Fruit fly (Drosophila melanogaster) whole organism, adult: Measurements from ENCODE around the gene mnb.

Experiments used
- CG11617 ChIP-seq: fragments of 200-800 bp; sonication (Bioruptor generic); optimal IDR thresholded peaks from 2 replicates; lab custom pipeline; 2017; ENCODE audit warnings: mild to moderate bottlenecking, missing biosample characterization, missing genetic modification reagents, missing genetic modification characterization
- CG12768 ChIP-seq: fragments of 200-800 bp; sonication (Bioruptor generic); optimal IDR thresholded peaks from 2 replicates; lab custom pipeline; 2017; ENCODE audit warnings: missing biosample characterization, missing genetic modification characterization, mild to moderate bottlenecking, moderate library complexity, missing genetic modification reagents
- CG14711 ChIP-seq: fragments of 200-800 bp; sonication (Bioruptor generic); optimal IDR thresholded peaks from 2 replicates; lab custom pipeline; 2018; ENCODE audit warnings: missing biosample characterization, mild to moderate bottlenecking, missing genetic modification characterization, moderate library complexity
- CG1620 ChIP-seq: fragments of 200-800 bp; sonication (Bioruptor generic); optimal IDR thresholded peaks from 2 replicates; lab custom pipeline; 2016; ENCODE audit warnings: missing biosample characterization, missing genetic modification characterization
- CG33017 ChIP-seq: fragments of 200-800 bp; sonication (Bioruptor generic); optimal IDR thresholded peaks from 2 replicates; lab custom pipeline; 2018; ENCODE audit warnings: missing biosample characterization, mild to moderate bottlenecking, missing genetic modification characterization, moderate library complexity
- CG5204 ChIP-seq: fragments of 200-800 bp; sonication (Bioruptor generic); optimal IDR thresholded peaks from 2 replicates; lab custom pipeline; 2016; ENCODE audit warnings: missing biosample characterization, missing genetic modification characterization
- CG7045 ChIP-seq: fragments of 200-800 bp; sonication (Bioruptor generic); optimal IDR thresholded peaks from 2 replicates; lab custom pipeline; 2017; ENCODE audit warnings: missing biosample characterization, mild to moderate bottlenecking, missing genetic modification characterization
- CG7101 ChIP-seq: fragments of 200-800 bp; sonication (Bioruptor generic); optimal IDR thresholded peaks from 2 replicates; lab custom pipeline; 2018; ENCODE audit warnings: missing biosample characterization, mild to moderate bottlenecking, missing genetic modification characterization, moderate library complexity
- Clk ChIP-seq: fragments of 200-800 bp; sonication (Bioruptor generic); optimal IDR thresholded peaks from 2 replicates; lab custom pipeline; 2017; ENCODE audit warnings: missing biosample characterization, missing genetic modification characterization
- Crg-1 ChIP-seq: fragments of 200-800 bp; sonication (Bioruptor generic); optimal IDR thresholded peaks from 2 replicates; lab custom pipeline; 2016; ENCODE audit warnings: missing biosample characterization, missing genetic modification characterization
- Hr96 ChIP-seq: fragments of 200-800 bp; sonication (Bioruptor generic); optimal IDR thresholded peaks from 2 replicates; lab custom pipeline; 2016; ENCODE audit warnings: missing biosample characterization, missing genetic modification characterization
- Mnt ChIP-seq: fragments of 200-800 bp; sonication (Bioruptor generic); optimal IDR thresholded peaks from 2 replicates; lab custom pipeline; 2016; ENCODE audit warnings: missing biosample characterization, mild to moderate bottlenecking, missing genetic modification characterization
- bab1 ChIP-seq: fragments of 200-800 bp; sonication (Bioruptor generic); optimal IDR thresholded peaks from 3 replicates; lab custom pipeline; 2019; ENCODE audit warnings: missing biosample characterization, mild to moderate bottlenecking, missing genetic modification characterization, moderate library complexity
- cic ChIP-seq: fragments of 200-800 bp; sonication (Bioruptor generic); optimal IDR thresholded peaks from 2 replicates; lab custom pipeline; 2017; ENCODE audit warnings: missing biosample characterization, mild to moderate bottlenecking, missing genetic modification characterization, moderate library complexity
- cnc ChIP-seq, 2 experiments: fragments of >200 bp; optimal IDR thresholded peaks; 2 replicates each; lab custom pipeline; 2017
- kay ChIP-seq: fragments of 200-800 bp; sonication (Bioruptor generic); peaks from one replicate; lab custom pipeline; 2016; ENCODE audit warnings: missing biosample characterization, missing genetic modification characterization, borderline replicate concordance
- ovo ChIP-seq: fragments of 200-800 bp; sonication (Bioruptor generic); optimal IDR thresholded peaks from 2 replicates; lab custom pipeline; 2016; ENCODE audit warnings: missing biosample characterization, missing genetic modification characterization
- pad ChIP-seq: fragments of 200-800 bp; sonication (Bioruptor generic); optimal IDR thresholded peaks from 3 replicates; lab custom pipeline; 2017; ENCODE audit warnings: missing biosample characterization, missing genetic modification characterization, mild to moderate bottlenecking, moderate library complexity, missing genetic modification reagents
- tj ChIP-seq: fragments of 200-800 bp; sonication (Bioruptor generic); optimal IDR thresholded peaks from 3 replicates; lab custom pipeline; 2017; ENCODE audit warnings: missing biosample characterization, mild to moderate bottlenecking, missing genetic modification characterization, moderate library complexity
- toe ChIP-seq: fragments of 200-800 bp; sonication (Bioruptor generic); optimal IDR thresholded peaks from 2 replicates; lab custom pipeline; 2016; ENCODE audit warnings: missing biosample characterization, missing genetic modification characterization

Gene mnb

DNA sequence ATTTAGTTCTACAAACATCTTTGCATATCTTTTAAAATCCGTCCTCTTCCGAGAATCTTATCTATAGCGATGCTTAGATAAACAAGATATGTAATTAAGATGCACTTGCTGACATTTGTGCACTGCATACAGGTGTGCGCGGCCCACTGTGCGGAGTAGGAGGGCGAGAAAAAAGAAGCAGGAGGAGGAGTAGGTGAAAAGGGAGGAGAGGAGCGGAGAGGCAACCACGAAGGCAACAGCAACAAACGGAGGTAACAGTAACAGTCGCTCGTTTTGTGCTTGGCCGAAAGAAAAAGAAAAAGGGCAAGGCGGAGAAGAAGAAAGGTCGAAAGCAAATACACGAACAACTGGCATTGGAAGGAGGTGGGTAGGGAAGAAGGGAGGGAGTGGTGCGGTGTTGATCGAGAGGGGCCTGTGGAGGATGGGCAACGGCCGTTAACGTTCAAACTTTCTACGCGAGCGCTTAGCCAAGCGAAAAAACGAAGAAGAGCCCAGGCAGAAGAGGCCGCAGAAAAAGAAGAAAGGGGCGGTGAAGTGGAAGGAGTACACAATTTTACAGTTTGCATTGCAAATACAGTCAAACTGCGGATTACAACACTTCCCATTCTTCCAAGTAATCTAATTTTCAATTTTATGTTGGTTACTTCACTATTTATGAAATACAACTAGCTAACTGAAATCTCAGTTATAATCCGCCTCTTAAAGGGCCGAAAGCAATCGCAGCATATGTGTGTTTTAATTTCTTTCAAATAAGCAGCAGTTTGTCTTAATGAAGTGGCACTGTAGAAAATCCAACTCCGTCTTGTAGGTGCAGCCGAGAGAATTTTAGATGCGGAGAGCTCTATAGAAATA lies 54.6 kb downstream of the mnb start:
- peak; percentile 93 for TF ChIP-seq tj (GFP tag; lab: Kevin White, UChicago)
- peak; percentile 61 for TF ChIP-seq bab1
- peak; percentile 85 for TF ChIP-seq pad (GFP tag; lab: Kevin White, UChicago)
- no peak for TF ChIP-seq CG5204 (GFP tag; lab: Kevin White, UChicago)

DNA sequence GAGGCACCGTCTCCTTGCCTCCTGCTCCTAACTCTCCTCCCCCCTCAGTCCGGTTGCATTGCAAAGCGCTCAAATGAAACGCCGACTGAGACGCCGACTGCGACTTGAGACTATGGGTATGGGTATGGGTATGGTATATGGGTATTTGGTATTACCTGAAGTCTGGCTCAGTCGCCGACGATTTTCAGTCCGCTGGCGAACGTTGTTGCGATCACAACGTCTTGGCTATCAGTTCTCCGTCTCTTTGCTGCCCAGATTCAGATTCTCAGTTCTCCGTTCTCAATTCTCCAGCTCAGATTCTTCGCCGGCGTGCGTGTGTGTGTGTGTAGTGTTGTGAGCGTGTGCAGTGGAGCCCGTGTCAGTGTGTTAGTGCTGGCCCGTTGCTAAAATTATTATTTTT lies 56.4 kb downstream of the mnb start, which contains the start of gene CG6398:
CG6398 (plus strand) TSS at position 185 of the 400 bp plus-strand sequence.
- TF ChIP-seq cnc (optimal IDR thresholded peaks at IDR 0.05; lab: Kevin White, UChicago), result no peak
- TF ChIP-seq CG1620 (GFP tag; lab: Kevin White, UChicago), result peak; percentile 25
- peak; percentile 14 for TF ChIP-seq pad (GFP tag; lab: Kevin White, UChicago)
- TF ChIP-seq CG33017, result no peak
- TF ChIP-seq tj (GFP tag; lab: Kevin White, UChicago), result peak; percentile 86
- TF ChIP-seq bab1, result peak; percentile 17
- no peak for TF ChIP-seq Crg-1 (GFP tag; lab: Kevin White, UChicago)

DNA sequence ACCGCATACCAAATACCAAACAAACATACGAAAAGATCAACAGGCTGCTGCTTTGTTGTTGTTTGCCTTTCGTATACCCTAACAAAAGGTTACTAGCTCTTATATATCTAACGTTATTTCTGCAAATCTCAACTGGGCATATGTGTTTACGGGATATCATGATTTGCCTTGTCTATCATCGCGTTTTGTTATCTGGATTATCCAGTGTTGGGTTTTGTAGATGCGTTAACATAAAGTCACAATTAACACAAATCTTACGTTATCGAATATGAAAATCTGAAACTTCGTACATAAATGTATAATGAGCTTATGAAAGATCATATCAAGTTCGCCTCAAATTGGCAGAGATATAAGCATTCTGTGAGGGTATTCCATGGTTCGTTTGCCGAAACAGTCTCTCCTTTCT lies 56.8 kb downstream of the mnb start:
- TF ChIP-seq tj (GFP tag; lab: Kevin White, UChicago) (no peak), CG33017 (no peak), ovo (GFP tag; lab: Kevin White, UChicago) (no peak), CG11617 (GFP tag; lab: Kevin White, UChicago) (no peak), toe (GFP tag; lab: Kevin White, UChicago) (no peak), Clk (GFP tag; lab: Kevin White, UChicago) (no peak), CG7045 (GFP tag; lab: Kevin White, UChicago) (no peak), bab1 (no peak), kay (GFP tag; lab: Kevin White, UChicago) (no peak), cnc (optimal IDR thresholded peaks at IDR 0.05; lab: Kevin White, UChicago) (no peak), pad (GFP tag; lab: Kevin White, UChicago) (no peak), CG5204 (GFP tag; lab: Kevin White, UChicago) (no peak), Crg-1 (GFP tag; lab: Kevin White, UChicago) (no peak), Hr96 (no peak), cic (GFP tag; lab: Kevin White, UChicago) (no peak), CG12768 (GFP tag; lab: Kevin White, UChicago) (no peak), CG14711 (no peak), CG1620 (GFP tag; lab: Kevin White, UChicago) (no peak), Mnt (no peak)

DNA sequence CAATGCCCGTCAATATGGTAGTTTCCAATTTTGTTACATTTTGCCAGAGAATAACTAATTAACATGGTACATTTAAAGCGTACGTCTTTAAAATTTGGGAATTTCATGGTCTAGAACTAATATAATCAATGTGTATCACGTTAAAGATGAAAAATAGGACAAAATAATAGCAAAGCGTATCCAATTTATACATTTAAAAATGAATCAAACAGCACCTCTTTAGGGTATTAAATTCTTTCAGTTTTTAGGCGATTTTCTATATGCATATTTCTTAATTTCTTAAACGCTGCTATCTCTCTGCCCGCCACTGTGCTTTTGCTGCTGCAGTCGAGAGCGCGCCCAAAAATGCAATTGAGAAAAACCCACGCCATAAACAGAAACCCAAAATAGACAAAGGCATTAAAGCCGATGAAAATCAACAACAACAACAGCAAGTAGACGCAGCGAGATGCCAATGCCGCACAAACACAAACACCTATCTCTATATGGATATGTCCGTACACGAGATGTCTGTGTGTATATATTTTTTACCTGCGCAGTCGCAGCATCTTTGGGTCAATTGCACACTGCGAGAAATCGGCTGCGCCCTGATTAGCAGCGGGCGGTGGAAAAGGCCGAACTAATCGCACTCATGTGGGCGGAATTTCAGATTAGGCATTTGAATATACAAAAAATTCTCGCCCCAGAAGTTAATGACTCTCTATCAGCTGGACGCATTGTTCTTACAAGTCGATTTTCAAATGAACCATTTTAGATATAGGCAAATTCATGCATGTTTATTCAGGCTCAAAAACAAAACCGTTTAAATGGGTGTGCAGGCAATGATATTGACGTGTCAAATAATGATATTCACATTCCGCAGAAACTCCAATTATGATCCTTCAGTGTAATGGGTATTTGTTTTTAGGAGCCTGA lies 57.7 kb downstream of the mnb start:
- peak; percentile 43 for TF ChIP-seq pad (GFP tag; lab: Kevin White, UChicago)
- peak; percentile 49 for TF ChIP-seq CG7101
- no peak for TF ChIP-seq tj (GFP tag; lab: Kevin White, UChicago)
- TF ChIP-seq CG14711, result peak; percentile 49
- peak; percentile 9 for TF ChIP-seq CG1620 (GFP tag; lab: Kevin White, UChicago)
- TF ChIP-seq CG7045 (GFP tag; lab: Kevin White, UChicago), result no peak
- no peak for TF ChIP-seq kay (GFP tag; lab: Kevin White, UChicago)
- no peak for TF ChIP-seq toe (GFP tag; lab: Kevin White, UChicago)
- peak; percentile 89 for TF ChIP-seq bab1
- TF ChIP-seq Clk (GFP tag; lab: Kevin White, UChicago), result no peak
- no peak for TF ChIP-seq cnc (optimal IDR thresholded peaks at IDR 0.05; lab: Kevin White, UChicago)
- TF ChIP-seq CG11617 (GFP tag; lab: Kevin White, UChicago), result peak; percentile 27

DNA sequence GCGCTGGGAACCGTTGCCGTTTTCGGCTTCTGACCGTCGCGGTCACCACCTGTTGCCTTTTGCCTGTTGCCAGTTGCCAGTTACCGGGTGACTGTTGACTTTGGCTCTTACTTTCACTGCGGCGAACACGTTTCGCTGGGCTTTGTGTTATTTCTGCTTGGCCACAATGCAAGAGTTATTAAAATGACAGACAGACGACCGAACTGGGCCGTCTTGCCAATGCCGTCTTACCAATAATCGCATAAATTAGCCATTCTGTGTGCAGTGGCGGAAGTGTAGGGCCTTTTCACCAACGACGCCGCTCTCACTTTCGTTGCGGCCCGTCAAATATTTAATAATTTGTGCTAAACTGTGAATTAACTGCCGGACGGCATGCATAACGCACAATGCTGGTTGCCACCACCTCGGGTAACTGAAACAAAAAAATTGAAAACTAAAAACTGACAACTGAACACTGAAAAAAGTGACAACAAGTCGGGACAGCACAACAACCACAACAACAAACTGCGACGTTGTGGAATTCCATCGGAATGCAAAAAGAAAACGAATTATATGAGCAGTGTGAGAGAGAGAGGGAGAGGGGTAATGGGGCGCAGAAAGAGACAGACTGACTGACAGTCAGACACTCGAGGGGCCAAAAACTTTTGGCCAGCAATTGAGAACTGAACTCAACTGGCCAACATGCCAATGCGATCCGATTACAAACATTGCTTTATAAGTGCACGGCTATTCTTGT lies 58.6 kb downstream of the mnb start:
- TF ChIP-seq CG7045 (GFP tag; lab: Kevin White, UChicago), result no peak
- TF ChIP-seq tj (GFP tag; lab: Kevin White, UChicago), result peak; percentile 96
- TF ChIP-seq Clk (GFP tag; lab: Kevin White, UChicago), result no peak
- TF ChIP-seq cnc (optimal IDR thresholded peaks at IDR 0.05; lab: Kevin White, UChicago), result no peak
- no peak for TF ChIP-seq toe (GFP tag; lab: Kevin White, UChicago)
- no peak for TF ChIP-seq CG14711
- TF ChIP-seq CG1620 (GFP tag; lab: Kevin White, UChicago), result no peak
